Fruit fly (Drosophila melanogaster): Measurements from ENCODE around the gene slif.

slif gene

dm6 chr3L:22851172-22852128 is 29.4 kb upstream of the slif start (continued):
- peak; percentile 78 for TF ChIP-seq Eip75B (GFP tag; optimal IDR thresholded peaks at IDR 0.05)
- peak; percentile 10 for TF ChIP-seq OdsH (GFP tag; optimal IDR thresholded peaks at IDR 0.05)
- TF ChIP-seq CG6163 (GFP tag; IDR thresholded peaks at IDR 0.05) = peak; percentile 79; the same call in 2 of the 3 replicates
- TF ChIP-seq CG1621 (tag; optimal IDR thresholded peaks at IDR 0.05) = peak; percentile 85
- peak; percentile 77 for TF ChIP-seq CG3032 (tag; optimal IDR thresholded peaks at IDR 0.05)
- TF ChIP-seq Hr39 (GFP tag; optimal IDR thresholded peaks at IDR 0.05) = no peak
- TF ChIP-seq CG6808 (GFP tag; optimal IDR thresholded peaks at IDR 0.05) = peak; percentile 96
- TF ChIP-seq CG8119 (GFP tag; IDR thresholded peaks at IDR 0.05) = peak; percentile 81
- TF ChIP-seq salr (GFP tag; optimal IDR thresholded peaks at IDR 0.05) = peak; percentile 50 to 54
- peak; percentile 34 for TF ChIP-seq Met (GFP tag; optimal IDR thresholded peaks at IDR 0.05)
- TF ChIP-seq CG10631 (GFP tag; optimal IDR thresholded peaks at IDR 0.05) = peak; percentile 37
- no peak for TF ChIP-seq Hr38 (GFP tag; optimal IDR thresholded peaks at IDR 0.05)
- peak; percentile 18 for TF ChIP-seq CG6792 (GFP tag; optimal IDR thresholded peaks at IDR 0.05)
- TF ChIP-seq Sox14 (GFP tag; optimal IDR thresholded peaks at IDR 0.05) = peak; percentile 83
- TF ChIP-seq CG11294 (GFP tag; IDR thresholded peaks at IDR 0.05) = no peak
- TF ChIP-seq dsx (GFP tag; optimal IDR thresholded peaks at IDR 0.05; ENCODE audit: poor library complexity, severe bottlenecking) = peak; percentile 99
- TF ChIP-seq Gug (GFP tag; IDR thresholded peaks at IDR 0.05) = 0 out of 2 replicates have a peak, but pooled peaks have one; percentile 8
- no peak for TF ChIP-seq dac (GFP tag; optimal IDR thresholded peaks at IDR 0.05)
- peak; percentile 14 for TF ChIP-seq Eip93F (GFP tag; optimal IDR thresholded peaks at IDR 0.05)
- TF ChIP-seq CG10669 (GFP tag; optimal IDR thresholded peaks at IDR 0.05) = peak; percentile 85
- TF ChIP-seq ss (GFP tag; optimal IDR thresholded peaks at IDR 0.05) = peak; percentile 96 to 99
- peak; percentile 33 for TF ChIP-seq esn (GFP tag; optimal IDR thresholded peaks at IDR 0.05)
- TF ChIP-seq pdm3 (GFP tag; optimal IDR thresholded peaks at IDR 0.05) = peak; percentile 58
- no peak for TF ChIP-seq CG31627 (GFP tag; optimal IDR thresholded peaks at IDR 0.05)
- peak; percentile 97 for TF ChIP-seq Blimp-1 (GFP tag; optimal IDR thresholded peaks at IDR 0.05)
- peak; percentile 61 for TF ChIP-seq fd59A (GFP tag; optimal IDR thresholded peaks at IDR 0.05)
- TF ChIP-seq CG32006 (GFP tag; optimal IDR thresholded peaks at IDR 0.05) = peak; percentile 21
- peak; percentile 79 for TF ChIP-seq CG6276 (GFP tag; optimal IDR thresholded peaks at IDR 0.05)
- peak; percentile 26 for TF ChIP-seq topi (GFP tag; optimal IDR thresholded peaks at IDR 0.05)
- peak; percentile 72 for TF ChIP-seq Sox102F (GFP tag; optimal IDR thresholded peaks at IDR 0.05)
- peak; percentile 54 for TF ChIP-seq achi (GFP tag; optimal IDR thresholded peaks at IDR 0.05)
- TF ChIP-seq CG9139 (GFP tag; optimal IDR thresholded peaks at IDR 0.05) = peak; percentile 96
- peak; percentile 78 for TF ChIP-seq svp (GFP tag)
- peak; percentile 63 for TF ChIP-seq vri (GFP tag; optimal IDR thresholded peaks at IDR 0.05)
- TF ChIP-seq Sox15 (GFP tag; optimal IDR thresholded peaks at IDR 0.05) = no peak

- TF ChIP-seq topi (GFP tag; optimal IDR thresholded peaks at IDR 0.05) = no peak
These were observed 27.4 kb upstream of the slif start, which contains the start of gene CG32462 for dm6 chr3L:22853412-22853811. Gene CG32462, minus strand, starts transcription at chr3L:22853512.

dm6 chr3L:22856009-22856477 is 24.8 kb upstream of the slif start, which contains the start of gene CG32459:
Gene CG32459, minus strand, starts transcription at chr3L:22856059.
- TF ChIP-seq CG16779 (tag; optimal IDR thresholded peaks at IDR 0.05) = no peak
- no peak for TF ChIP-seq CG10631 (GFP tag; optimal IDR thresholded peaks at IDR 0.05)
- TF ChIP-seq eg (GFP tag; IDR thresholded peaks at IDR 0.05) = no peak
- TF ChIP-seq acj6 (GFP tag; optimal IDR thresholded peaks at IDR 0.05) = no peak
- TF ChIP-seq Blimp-1 (GFP tag; optimal IDR thresholded peaks at IDR 0.05) = no peak
- peak in 1 of 2 experiments; percentile 90 for TF ChIP-seq ss (GFP tag; optimal IDR thresholded peaks at IDR 0.05)
